Fruit fly (Drosophila melanogaster): ENCODE measurements around the gene CG32793.

- no peak for TF ChIP-seq Dll (optimal IDR thresholded peaks at IDR 0.05)
- TF ChIP-seq CG8478 (optimal IDR thresholded peaks at IDR 0.05): no peak
- no peak for TF ChIP-seq psq (optimal IDR thresholded peaks at IDR 0.05)
- TF ChIP-seq pan (optimal IDR thresholded peaks at IDR 0.05): no peak
- TF ChIP-seq usp (GFP tag; optimal IDR thresholded peaks at IDR 0.05): no peak
These were observed 48.9 kb upstream of the CG32793 start for dm6 chrX:2880660-2881059.

Measured in whole organism.